Fruit fly (Drosophila melanogaster): ENCODE measurements around the gene TfIIEalpha.
A peak's percentile ranks its signal among the peaks of the same experiment; 100 is the strongest.

TfIIEalpha gene

dm6 chr3L:11708633-11709116, 26.8 kb downstream of the TfIIEalpha start, which contains the start of the genes Ccdc56 and mtTFB1 (continued):
- TF ChIP-seq CG17186 (GFP tag; optimal IDR thresholded peaks at IDR 0.05) (peak; percentile 60), zen2 (GFP tag; IDR thresholded peaks at IDR 0.05; ENCODE audit: partially characterized antibody) (no peak), CG2129 (GFP tag; IDR thresholded peaks at IDR 0.05; ENCODE audit: partially characterized antibody) (no peak), CG11085 (GFP tag; IDR thresholded peaks at IDR 0.05) (no peak), Hr3 (GFP tag; optimal IDR thresholded peaks at IDR 0.05) (no peak), stwl (tag; optimal IDR thresholded peaks at IDR 0.05) (peak; percentile 57), MBD-R2 (GFP tag; IDR thresholded peaks at IDR 0.05) (peak; percentile 65), CG2116 (GFP tag; optimal IDR thresholded peaks at IDR 0.05) (peak; percentile 32), pho (GFP tag; optimal IDR thresholded peaks at IDR 0.05) (peak; percentile 13), CG10267 (tag; optimal IDR thresholded peaks at IDR 0.05) (peak; percentile 55), CG6175 (GFP tag; IDR thresholded peaks at IDR 0.05) (no peak), pros (GFP tag; optimal IDR thresholded peaks at IDR 0.05) (no peak), sens (GFP tag) (peak; percentile 77), CG4424 (GFP tag; optimal IDR thresholded peaks at IDR 0.05) (no peak), CG7987 (GFP tag; optimal IDR thresholded peaks at IDR 0.05) (no peak), pzg (GFP tag; optimal IDR thresholded peaks at IDR 0.05) (peak; percentile 80), CG7928 (GFP tag; optimal IDR thresholded peaks at IDR 0.05) (peak; percentile 3), CG9817 (tag; optimal IDR thresholded peaks at IDR 0.05) (no peak), CG15696 (tag; optimal IDR thresholded peaks at IDR 0.05) (no peak), CG18476 (GFP tag; optimal IDR thresholded peaks at IDR 0.05) (no peak), CG4617 (GFP tag; optimal IDR thresholded peaks at IDR 0.05; ENCODE audit: borderline replicate concordance) (peak; percentile 4), nom (GFP tag; optimal IDR thresholded peaks at IDR 0.05) (no peak), ab (GFP tag; optimal IDR thresholded peaks at IDR 0.05) (no peak), Adf1 (GFP tag; IDR thresholded peaks at IDR 0.05) (no peak), hb (GFP tag; IDR thresholded peaks at IDR 0.05; ENCODE audit: partially characterized antibody) (no peak), Abd-B (GFP tag; optimal IDR thresholded peaks at IDR 0.05) (no peak), CG12659 (GFP tag; optimal IDR thresholded peaks at IDR 0.05) (peak; percentile 61), dati (GFP tag; IDR thresholded peaks at IDR 0.05) (no peak), tup (GFP tag; optimal IDR thresholded peaks at IDR 0.05) (no peak), trem (tag; optimal IDR thresholded peaks at IDR 0.05) (peak; percentile 52), vvl (GFP tag; IDR thresholded peaks at IDR 0.05) (peak; percentile 4; the same call in 1 of the 2 replicates), CG9215 (GFP tag; IDR thresholded peaks at IDR 0.05) (no peak), Hmr (GFP tag; optimal IDR thresholded peaks at IDR 0.05) (peak; percentile 29), Lhr (GFP tag; optimal IDR thresholded peaks at IDR 0.05) (peak; percentile 82), CG13296 (GFP tag; optimal IDR thresholded peaks at IDR 0.05) (no peak), ken (GFP tag; IDR thresholded peaks at IDR 0.05) (no peak), Drgx (GFP tag; IDR thresholded peaks at IDR 0.05) (no peak), CG14667 (GFP tag; IDR thresholded peaks at IDR 0.05) (no peak), CG8290 (GFP tag; optimal IDR thresholded peaks at IDR 0.05) (no peak), CG8290 (tag; optimal IDR thresholded peaks at IDR 0.05) (peak in 1 of 2 experiments; percentile 30), CG31441 (GFP tag; IDR thresholded peaks at IDR 0.05) (no peak), Dip3 (GFP tag; optimal IDR thresholded peaks at IDR 0.05) (no peak), corto (GFP tag; optimal IDR thresholded peaks at IDR 0.05) (peak; percentile 33), ci (GFP tag; IDR thresholded peaks at IDR 0.05) (0 out of 3 replicates have a peak, but pooled peaks have one; percentile 39), CG30403 (GFP tag; optimal IDR thresholded peaks at IDR 0.05) (peak; percentile 0), bab2 (GFP tag; optimal IDR thresholded peaks at IDR 0.05) (no peak), CG17568 (GFP tag; optimal IDR thresholded peaks at IDR 0.05) (no peak), Dbx (GFP tag; IDR thresholded peaks at IDR 0.05) (no peak), Chrac-16 (GFP tag; optimal IDR thresholded peaks at IDR 0.05) (peak; percentile 8), CG12071 (GFP tag; optimal IDR thresholded peaks at IDR 0.05) (no peak), CG17829 (tag; optimal IDR thresholded peaks at IDR 0.05) (peak; percentile 17)

All from whole organism, embryonic.